Fruit fly (Drosophila melanogaster) whole organism, embryonic: ENCODE results near the gene Sc2.

ENCODE experiments used
- Adf1 ChIP-seq: fragments of 200-800 bp; sonication (Bioruptor generic); IDR thresholded peaks from 2 replicates; pipeline ENCODE4 v1.3.6; 2022; ENCODE audit warnings: missing biosample characterization, missing genetic modification characterization
- Antp ChIP-seq: fragments of 200-800 bp; sonication (Bioruptor generic); optimal IDR thresholded peaks from 3 replicates; lab custom pipeline; 2016; ENCODE audit warnings: missing biosample characterization, missing genetic modification characterization
- Atf3 ChIP-seq: fragments of 200-800 bp; sonication (Bioruptor generic); optimal IDR thresholded peaks from 3 replicates; lab custom pipeline; 2016; ENCODE audit warnings: missing biosample characterization, missing genetic modification characterization
- Awh ChIP-seq: fragments of 200-800 bp; sonication (Bioruptor generic); IDR thresholded peaks from 2 replicates; pipeline ENCODE4, ENCODE4 v1.3.6; 2022; ENCODE audit warnings: missing biosample characterization, missing genetic modification characterization
- CG10431 ChIP-seq: fragments of 200-800 bp; sonication (Bioruptor generic); optimal IDR thresholded peaks from 3 replicates; lab custom pipeline; 2018; ENCODE audit warnings: missing biosample characterization, mild to moderate bottlenecking, missing genetic modification characterization
- CG10959 ChIP-seq: fragments of 200-800 bp; sonication (Bioruptor generic); IDR thresholded peaks from 2 replicates; pipeline ENCODE4 v1.3.6; 2022; ENCODE audit warnings: missing biosample characterization, missing genetic modification characterization
- CG10979 ChIP-seq: fragments of 200-800 bp; sonication (Bioruptor generic); optimal IDR thresholded peaks from 2 replicates; lab custom pipeline; 2018; ENCODE audit warnings: missing biosample characterization, mild to moderate bottlenecking, missing genetic modification characterization, moderate library complexity
- CG11723 ChIP-seq: fragments of 200-800 bp; sonication (Bioruptor generic); optimal IDR thresholded peaks from 2 replicates; lab custom pipeline; 2017; ENCODE audit warnings: missing biosample characterization, mild to moderate bottlenecking, missing genetic modification characterization
- CG14441 ChIP-seq: fragments of 200-800 bp; sonication (Bioruptor generic); IDR thresholded peaks from 2 replicates; pipeline ENCODE4 v1.3.6; 2022; ENCODE audit warnings: missing biosample characterization, missing genetic modification characterization
- CG14667 ChIP-seq: fragments of 200-800 bp; sonication (Bioruptor generic); IDR thresholded peaks from 2 replicates; pipeline ENCODE4 v1.3.6; 2022; ENCODE audit warnings: missing biosample characterization, missing genetic modification characterization
- CG30431 ChIP-seq: fragments of 200-800 bp; sonication (Bioruptor generic); optimal IDR thresholded peaks from 2 replicates; lab custom pipeline; 2017; ENCODE audit warnings: missing biosample characterization, missing genetic modification characterization
- CG3281 ChIP-seq: fragments of 200-800 bp; sonication (Bioruptor generic); optimal IDR thresholded peaks from 3 replicates; lab custom pipeline; 2017; ENCODE audit warnings: missing biosample characterization, mild to moderate bottlenecking, missing genetic modification characterization
- CG4707 ChIP-seq: fragments of 200-800 bp; sonication (Bioruptor generic); optimal IDR thresholded peaks from 2 replicates; lab custom pipeline; 2018; ENCODE audit warnings: missing biosample characterization, mild to moderate bottlenecking, missing genetic modification characterization, moderate library complexity
- CG4730 ChIP-seq: fragments of 200-800 bp; sonication (Bioruptor generic); IDR thresholded peaks from 2 replicates; pipeline ENCODE4 v1.3.6; 2022; ENCODE audit warnings: missing biosample characterization, missing genetic modification characterization
- CG5245 ChIP-seq: fragments of 200-800 bp; sonication (Bioruptor generic); optimal IDR thresholded peaks from 3 replicates; lab custom pipeline; 2016; ENCODE audit warnings: missing biosample characterization, missing genetic modification characterization
- CG6765 ChIP-seq: fragments of 200-800 bp; sonication (Bioruptor generic); optimal IDR thresholded peaks from 3 replicates; lab custom pipeline; 2017; ENCODE audit warnings: missing biosample characterization, mild to moderate bottlenecking, missing genetic modification characterization
- CG7987 ChIP-seq: fragments of 200-800 bp; sonication (Bioruptor generic); optimal IDR thresholded peaks from 2 replicates; lab custom pipeline; 2018; ENCODE audit warnings: missing biosample characterization, mild to moderate bottlenecking, missing genetic modification characterization, moderate library complexity
- CG9215 ChIP-seq: fragments of 200-800 bp; sonication (Bioruptor generic); IDR thresholded peaks from 2 replicates; pipeline ENCODE4 v1.3.6; 2022; ENCODE audit warnings: missing biosample characterization, missing genetic modification characterization
- CG9727 ChIP-seq: fragments of 200-800 bp; sonication (Bioruptor generic); optimal IDR thresholded peaks from 3 replicates; lab custom pipeline; 2017; ENCODE audit warnings: missing biosample characterization, mild to moderate bottlenecking, missing genetic modification characterization
- Drgx ChIP-seq: fragments of 200-800 bp; sonication (Bioruptor generic); IDR thresholded peaks from 2 replicates; pipeline ENCODE4 v1.3.6; 2022; ENCODE audit warnings: missing biosample characterization, missing genetic modification characterization
- E2f2 ChIP-seq: fragments of 200-800 bp; sonication (Bioruptor generic); IDR thresholded peaks from 2 replicates; pipeline ENCODE4 v1.3.6; 2022; ENCODE audit warnings: missing biosample characterization, missing genetic modification characterization
- Gsc ChIP-seq: fragments of 200-800 bp; sonication (Bioruptor generic); IDR thresholded peaks from 2 replicates; pipeline ENCODE4 v1.3.6; 2022; ENCODE audit warnings: missing biosample characterization, missing genetic modification characterization
- Hand ChIP-seq: fragments of 200-800 bp; sonication (Bioruptor generic); optimal IDR thresholded peaks from 2 replicates; lab custom pipeline; 2017; ENCODE audit warnings: mild to moderate bottlenecking, missing biosample characterization, missing genetic modification reagents, missing genetic modification characterization
- Hsf ChIP-seq: fragments of 200-800 bp; sonication (Bioruptor generic); optimal IDR thresholded peaks from 3 replicates; lab custom pipeline; 2016; ENCODE audit warnings: missing biosample characterization, missing genetic modification characterization
- Jarid2 ChIP-seq: fragments of 200-800 bp; sonication (Bioruptor generic); optimal IDR thresholded peaks from 3 replicates; lab custom pipeline; 2017; ENCODE audit warnings: mild to moderate bottlenecking, missing biosample characterization, missing genetic modification reagents, missing genetic modification characterization
- Lpt ChIP-seq: fragments of >200 bp; optimal IDR thresholded peaks from 2 replicates; lab custom pipeline; 2018; ENCODE audit warnings: missing biosample characterization, missing genetic modification characterization
- Med ChIP-seq: fragments of 200-800 bp; sonication (Bioruptor generic); peaks from one replicate; lab custom pipeline; 2016; ENCODE audit warnings: missing biosample characterization, missing genetic modification characterization, mild to moderate bottlenecking, inconsistent platforms, moderate library complexity
- Nf-YB ChIP-seq: fragments of 200-800 bp; sonication (Bioruptor generic); optimal IDR thresholded peaks from 3 replicates; lab custom pipeline; 2019; ENCODE audit warnings: missing biosample characterization, mild to moderate bottlenecking, missing genetic modification characterization, moderate library complexity
- PHDP ChIP-seq: fragments of 200-800 bp; sonication (Bioruptor generic); optimal IDR thresholded peaks from 3 replicates; lab custom pipeline; 2018; ENCODE audit warnings: missing biosample characterization, mild to moderate bottlenecking, missing genetic modification characterization, moderate library complexity
- Rx ChIP-seq: fragments of 200-800 bp; sonication (Bioruptor generic); IDR thresholded peaks from 2 replicates; pipeline ENCODE4 v1.3.6; 2022; ENCODE audit warnings: missing biosample characterization, missing genetic modification characterization
- Sox100B ChIP-seq: fragments of 200-800 bp; sonication (Bioruptor generic); optimal IDR thresholded peaks from 3 replicates; lab custom pipeline; 2018; ENCODE audit warnings: missing biosample characterization, mild to moderate bottlenecking, missing genetic modification characterization
- Sox102F ChIP-seq: fragments of 200-800 bp; sonication (Bioruptor generic); optimal IDR thresholded peaks from 2 replicates; lab custom pipeline; 2018; ENCODE audit warnings: missing biosample characterization, mild to moderate bottlenecking, missing genetic modification characterization, moderate library complexity
- Sry-δ ChIP-seq: fragments of 200-800 bp; sonication (Bioruptor generic); optimal IDR thresholded peaks from 2 replicates; lab custom pipeline; 2016; ENCODE audit warnings: missing biosample characterization, missing genetic modification characterization
- YL-1 ChIP-seq: fragments of 200-800 bp; sonication (Bioruptor generic); optimal IDR thresholded peaks from 3 replicates; lab custom pipeline; 2017; ENCODE audit warnings: missing biosample characterization, mild to moderate bottlenecking, missing genetic modification characterization
- ab ChIP-seq: fragments of 200-800 bp; sonication (Bioruptor generic); optimal IDR thresholded peaks from 2 replicates; lab custom pipeline; 2016; ENCODE audit warnings: missing biosample characterization, missing genetic modification characterization
- dimm ChIP-seq: fragments of 200-800 bp; sonication (Bioruptor generic); IDR thresholded peaks from 2 replicates; pipeline ENCODE4 v1.3.6; 2022; ENCODE audit warnings: missing biosample characterization, missing genetic modification characterization
- gfzf ChIP-seq: fragments of 200-800 bp; sonication (Bioruptor generic); optimal IDR thresholded peaks from 2 replicates; lab custom pipeline; 2016; ENCODE audit warnings: missing biosample characterization, mild to moderate bottlenecking, missing genetic modification characterization, moderate library complexity
- hbn ChIP-seq: fragments of 200-800 bp; sonication (Bioruptor generic); IDR thresholded peaks from 2 replicates; pipeline ENCODE4 v1.3.6; 2022; ENCODE audit warnings: missing biosample characterization, missing genetic modification characterization; ENCODE audit not compliant: partially characterized antibody
- hth ChIP-seq: fragments of >200 bp; optimal IDR thresholded peaks from 2 replicates; lab custom pipeline; 2017; ENCODE audit warnings: inconsistent platforms
- kni ChIP-seq: fragments of 200-800 bp; sonication (Bioruptor generic); optimal IDR thresholded peaks from 3 replicates; lab custom pipeline; 2017; ENCODE audit warnings: mild to moderate bottlenecking, missing biosample characterization, missing genetic modification reagents, missing genetic modification characterization
- pita ChIP-seq: fragments of 200-800 bp; sonication (Bioruptor generic); optimal IDR thresholded peaks from 2 replicates; lab custom pipeline; 2017; ENCODE audit warnings: missing biosample characterization, mild to moderate bottlenecking, missing genetic modification characterization
- scrt ChIP-seq: fragments of 200-800 bp; sonication (Bioruptor generic); optimal IDR thresholded peaks from 2 replicates; lab custom pipeline; 2018; ENCODE audit warnings: missing biosample characterization, mild to moderate bottlenecking, missing genetic modification characterization, moderate library complexity
- slou ChIP-seq: fragments of 200-800 bp; sonication (Bioruptor generic); optimal IDR thresholded peaks from 3 replicates; lab custom pipeline; 2016; ENCODE audit warnings: missing biosample characterization, missing genetic modification characterization
- sna ChIP-seq: fragments of 200-800 bp; sonication (Bioruptor generic); IDR thresholded peaks from 2 replicates; pipeline ENCODE4 v1.3.6; 2022; ENCODE audit warnings: missing biosample characterization, missing genetic modification characterization; ENCODE audit not compliant: partially characterized antibody
- sug ChIP-seq: fragments of 200-800 bp; optimal IDR thresholded peaks from 2 replicates; lab custom pipeline; 2019; ENCODE audit warnings: missing biosample characterization, mild to moderate bottlenecking, missing genetic modification characterization, moderate library complexity
- tap ChIP-seq: fragments of 200-800 bp; optimal IDR thresholded peaks from 3 replicates; lab custom pipeline; 2019; ENCODE audit warnings: missing biosample characterization, mild to moderate bottlenecking, missing genetic modification characterization, moderate library complexity
- tgo ChIP-seq: fragments of 200-800 bp; sonication (Bioruptor generic); IDR thresholded peaks from 3 replicates; pipeline ENCODE4 v1.3.6; 2022; ENCODE audit warnings: missing biosample characterization, missing genetic modification characterization
- ttk ChIP-seq: fragments of 200-800 bp; sonication (Bioruptor generic); IDR thresholded peaks from 2 replicates; pipeline ENCODE4 v2.1.2; 2022; ENCODE audit warnings: missing biosample characterization, missing genetic modification characterization
- tx ChIP-seq: fragments of 200-800 bp; sonication (Bioruptor generic); optimal IDR thresholded peaks from 2 replicates; lab custom pipeline; 2016; ENCODE audit warnings: missing biosample characterization, missing genetic modification characterization
- wdn ChIP-seq: fragments of 200-800 bp; sonication (Bioruptor generic); IDR thresholded peaks from 2 replicates; pipeline ENCODE4 v1.3.6; 2022; ENCODE audit warnings: missing biosample characterization, missing genetic modification characterization

The Sc2 gene

DNA sequence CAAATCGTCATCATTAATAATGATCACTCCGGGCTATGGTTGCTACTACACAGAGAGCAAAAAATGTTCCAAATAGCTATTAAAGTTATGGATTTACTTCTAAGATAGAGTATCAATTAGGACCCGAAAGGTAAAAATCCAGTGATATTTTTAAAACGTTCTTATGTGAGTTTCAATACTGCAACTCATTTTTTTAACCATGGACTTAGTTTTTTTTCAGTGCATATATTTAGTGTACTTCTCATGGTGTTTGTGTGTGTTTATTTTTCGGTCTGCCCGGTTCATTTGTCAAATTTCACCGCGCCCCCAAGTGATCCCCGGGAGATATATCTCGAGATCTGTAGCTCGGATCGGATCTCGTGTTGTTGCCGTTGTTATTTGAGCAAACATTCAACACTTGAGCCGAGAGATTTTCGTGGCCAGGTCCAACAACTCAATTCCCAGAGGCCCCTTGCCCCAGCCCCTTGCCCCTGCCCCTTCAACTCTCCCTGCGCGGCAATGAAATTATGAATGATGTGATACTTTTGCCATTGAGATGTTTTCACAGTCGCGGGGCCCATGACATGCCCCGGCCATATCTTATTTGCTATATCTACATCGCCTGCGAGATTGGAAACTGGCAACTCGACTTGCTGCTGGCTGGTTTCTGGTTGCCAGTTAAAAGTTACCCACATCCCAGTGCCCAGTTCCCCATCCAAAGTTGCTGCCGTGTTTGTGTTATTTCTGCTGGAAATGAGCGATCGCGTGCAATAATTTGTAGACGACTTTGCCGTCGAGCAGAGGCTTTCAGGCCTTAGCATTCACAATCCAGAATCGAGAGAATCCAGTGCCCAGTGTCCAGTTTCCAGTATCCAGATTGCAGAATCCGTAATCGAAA lies 40.5 kb upstream of the Sc2 start (continued):
- TF ChIP-seq Sox100B (GFP tag; lab: Kevin White, UChicago) (peak; percentile 57), Drgx (no peak), pita (GFP tag; lab: Kevin White, UChicago) (no peak), Sox102F (GFP tag; lab: Kevin White, UChicago) (peak; percentile 76), CG4707 (GFP tag; lab: Kevin White, UChicago) (peak; percentile 51), Gsc (GFP tag; lab: Robert Waterston, UW) (0 out of 2 replicates have a peak, but pooled peaks have one; percentile 16), hth (lab: Kevin White, UChicago) (no peak), YL-1 (GFP tag; lab: Kevin White, UChicago) (no peak), Nf-YB (peak; percentile 56), scrt (no peak), Awh (peak; percentile 84), Lpt (no peak), tx (peak; percentile 60), CG14441 (GFP tag; lab: Robert Waterston, UW) (0 out of 2 replicates have a peak, but pooled peaks have one; percentile 10), kni (GFP tag; lab: Kevin White, UChicago) (peak; percentile 66), PHDP (tag; lab: Kevin White, UChicago) (peak; percentile 63), CG11723 (GFP tag; lab: Kevin White, UChicago) (peak; percentile 20), CG10431 (GFP tag; lab: Kevin White, UChicago) (no peak), Med (peak; percentile 92), sug (tag; lab: Kevin White, UChicago) (no peak), Adf1 (no peak), CG10959 (GFP tag; lab: Robert Waterston, UW) (peak; percentile 85), wdn (GFP tag; lab: Robert Waterston, UW) (no peak), slou (GFP tag; lab: Kevin White, UChicago) (no peak), Antp (GFP tag; lab: Kevin White, UChicago) (no peak), CG9215 (GFP tag; lab: Robert Waterston, UW) (no peak), Rx (no peak), ab (no peak), Atf3 (peak; percentile 73), Hand (GFP tag; lab: Kevin White, UChicago) (no peak), CG6765 (no peak), CG4730 (no peak), CG9727 (GFP tag; lab: Kevin White, UChicago) (peak; percentile 85), Sry-δ (peak; percentile 33), dimm (no peak), ttk (GFP tag; lab: Robert Waterston, UW) (peak; percentile 48; the same call in 1 of the 2 replicates), CG10979 (tag; lab: Kevin White, UChicago) (peak; percentile 91), tap (tag; lab: Kevin White, UChicago) (no peak), Hsf (GFP tag; lab: Kevin White, UChicago) (peak; percentile 77), CG14667 (GFP tag; lab: Robert Waterston, UW) (peak; percentile 11; the same call in 1 of the 2 replicates), CG30431 (GFP tag; lab: Kevin White, UChicago) (peak; percentile 49), sna (GFP tag; lab: Robert Waterston, UW) (no peak), E2f2 (GFP tag; lab: Robert Waterston, UW) (no peak), tgo (peak; percentile 51; the same call in 1 of the 3 replicates), CG5245 (peak; percentile 51), gfzf (GFP tag; lab: Kevin White, UChicago) (no peak), CG7987 (GFP tag; lab: Kevin White, UChicago) (no peak), Jarid2 (GFP tag; lab: Kevin White, UChicago) (no peak), CG3281 (GFP tag; lab: Kevin White, UChicago) (no peak), hbn (GFP tag; lab: Robert Waterston, UW) (no peak)
